Fruit fly (Drosophila melanogaster): ENCODE results near the gene Hsp23.

Hsp23 gene

dm6 chr3L:9397156-9397555 lies 15.5 kb downstream of the Hsp23 start (continued):
- TF ChIP-seq acj6 (GFP tag; optimal IDR thresholded peaks at IDR 0.05) (no peak), CG4318 (GFP tag; optimal IDR thresholded peaks at IDR 0.05) (no peak), Sox15 (GFP tag; optimal IDR thresholded peaks at IDR 0.05) (no peak), CG6808 (GFP tag; optimal IDR thresholded peaks at IDR 0.05) (peak; percentile 52), salr (GFP tag; optimal IDR thresholded peaks at IDR 0.05) (no peak), CG1621 (tag; optimal IDR thresholded peaks at IDR 0.05) (no peak), Sox102F (GFP tag; optimal IDR thresholded peaks at IDR 0.05) (no peak), CG6163 (GFP tag; IDR thresholded peaks at IDR 0.05) (peak; percentile 57; the same call in 2 of the 3 replicates), Eip75B (GFP tag; optimal IDR thresholded peaks at IDR 0.05) (no peak), fd85E (GFP tag; optimal IDR thresholded peaks at IDR 0.05) (no peak), CG32006 (GFP tag; optimal IDR thresholded peaks at IDR 0.05) (no peak), OdsH (GFP tag; optimal IDR thresholded peaks at IDR 0.05) (peak; percentile 4), Gug (GFP tag; IDR thresholded peaks at IDR 0.05) (no peak), CG11902 (GFP tag; optimal IDR thresholded peaks at IDR 0.05) (no peak), pdm3 (GFP tag; optimal IDR thresholded peaks at IDR 0.05) (no peak), Hr38 (GFP tag; optimal IDR thresholded peaks at IDR 0.05) (no peak), Smox (GFP tag; optimal IDR thresholded peaks at IDR 0.05) (no peak), Eip93F (GFP tag; optimal IDR thresholded peaks at IDR 0.05) (no peak), dsx (GFP tag; optimal IDR thresholded peaks at IDR 0.05; ENCODE audit: poor library complexity, severe bottlenecking) (no peak), CG6792 (GFP tag; optimal IDR thresholded peaks at IDR 0.05) (no peak), CG10669 (GFP tag; optimal IDR thresholded peaks at IDR 0.05) (no peak), CG11762 (GFP tag; optimal IDR thresholded peaks at IDR 0.05; ENCODE audit: insufficient read depth) (no peak), Sox14 (GFP tag; optimal IDR thresholded peaks at IDR 0.05) (no peak), CG34406 (GFP tag; optimal IDR thresholded peaks at IDR 0.05) (no peak), ss (GFP tag; optimal IDR thresholded peaks at IDR 0.05) (no peak), CG9139 (GFP tag; optimal IDR thresholded peaks at IDR 0.05) (no peak), Lpt (GFP tag; optimal IDR thresholded peaks at IDR 0.05) (no peak), CG31627 (GFP tag; optimal IDR thresholded peaks at IDR 0.05) (no peak), fd59A (GFP tag; optimal IDR thresholded peaks at IDR 0.05) (no peak), CG6276 (GFP tag; optimal IDR thresholded peaks at IDR 0.05) (no peak), CG16779 (tag; optimal IDR thresholded peaks at IDR 0.05) (peak; percentile 4), CG8632 (GFP tag; optimal IDR thresholded peaks at IDR 0.05) (no peak), Hr39 (GFP tag; optimal IDR thresholded peaks at IDR 0.05) (no peak), net (GFP tag; optimal IDR thresholded peaks at IDR 0.05) (no peak), fkh (GFP tag; optimal IDR thresholded peaks at IDR 0.05) (peak; percentile 93), Eip78C (GFP tag) (peak; percentile 25), achi (GFP tag; optimal IDR thresholded peaks at IDR 0.05) (no peak), esn (GFP tag; optimal IDR thresholded peaks at IDR 0.05) (peak; percentile 9), CG3032 (tag; optimal IDR thresholded peaks at IDR 0.05) (no peak)

DNA sequence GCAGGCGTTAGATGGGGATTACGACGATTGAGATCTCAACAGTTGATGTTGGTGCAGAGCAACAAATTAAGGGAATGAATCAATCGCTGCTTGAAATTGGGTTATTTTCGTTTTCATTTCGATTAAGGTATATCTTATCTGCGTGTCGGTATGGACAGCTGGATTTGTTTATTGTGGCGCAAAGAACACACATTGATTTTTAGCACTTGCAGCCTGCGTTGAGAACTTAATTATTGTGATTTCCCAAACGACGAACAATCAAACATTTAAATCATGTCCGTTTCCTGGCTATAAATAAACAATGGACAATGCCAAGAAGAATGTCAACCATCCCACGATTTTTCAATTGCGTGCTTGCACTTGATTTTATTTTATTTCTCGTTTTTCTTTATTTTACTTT lies 16.3 kb downstream of the Hsp23 start:
- no peak for TF ChIP-seq pdm3 (GFP tag; optimal IDR thresholded peaks at IDR 0.05)
- TF ChIP-seq CG11294 (GFP tag; IDR thresholded peaks at IDR 0.05) = no peak
- TF ChIP-seq vri (GFP tag; optimal IDR thresholded peaks at IDR 0.05) = no peak
- TF ChIP-seq CG9139 (GFP tag; optimal IDR thresholded peaks at IDR 0.05) = no peak
- no peak for TF ChIP-seq dsx (GFP tag; optimal IDR thresholded peaks at IDR 0.05; ENCODE audit: poor library complexity, severe bottlenecking)
- no peak for TF ChIP-seq CG6276 (GFP tag; optimal IDR thresholded peaks at IDR 0.05)
- no peak for TF ChIP-seq Eip93F (GFP tag; optimal IDR thresholded peaks at IDR 0.05)
- no peak for TF ChIP-seq cyc (GFP tag; optimal IDR thresholded peaks at IDR 0.05)
- no peak for TF ChIP-seq CG11902 (GFP tag; optimal IDR thresholded peaks at IDR 0.05)
- no peak for TF ChIP-seq CG1621 (tag; optimal IDR thresholded peaks at IDR 0.05)
- no peak for TF ChIP-seq spab (GFP tag; optimal IDR thresholded peaks at IDR 0.05)
- no peak for TF ChIP-seq fd85E (GFP tag; optimal IDR thresholded peaks at IDR 0.05)
- no peak for TF ChIP-seq Ets96B (tag; optimal IDR thresholded peaks at IDR 0.05)
